Worm (Caenorhabditis elegans): ENCODE measurements around the gene his-17.

DNA sequence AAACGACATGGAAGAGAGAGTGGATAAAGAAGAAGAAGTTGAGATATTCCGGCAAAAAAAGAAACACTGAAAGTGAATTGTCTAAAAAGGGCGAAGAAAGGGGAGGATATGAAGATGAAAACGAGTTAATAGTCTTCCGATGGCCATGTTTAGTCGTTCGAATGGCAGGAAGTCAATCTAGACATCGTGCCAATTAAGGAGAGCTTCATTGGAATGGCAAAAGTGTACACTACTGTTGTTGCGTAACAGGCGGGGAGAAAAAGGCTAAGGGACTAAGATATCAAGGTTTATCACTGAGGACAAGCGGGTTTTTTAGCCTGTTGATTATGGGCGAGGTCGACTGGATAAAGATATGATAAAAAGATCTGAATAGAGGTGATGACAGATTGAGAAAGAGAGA, 48.4 kb upstream of the his-17 start:
- TF ChIP-seq pqm-1 (tag; optimal IDR thresholded peaks at IDR 0.05) (no peak), R02D3.7 (tag; optimal IDR thresholded peaks at IDR 0.05) (no peak), eor-1 (tag; optimal IDR thresholded peaks at IDR 0.05) (no peak), nhr-76 (tag; optimal IDR thresholded peaks at IDR 0.05) (no peak), ceh-82 (tag; optimal IDR thresholded peaks at IDR 0.05) (no peak), egl-5 (tag; optimal IDR thresholded peaks at IDR 0.05) (no peak), hmg-11 (tag; optimal IDR thresholded peaks at IDR 0.05) (no peak), skn-1 (tag; optimal IDR thresholded peaks at IDR 0.05) (no peak)
